Fruit fly (Drosophila melanogaster): ENCODE measurements around the gene CG7255.

The CG7255 gene

DNA sequence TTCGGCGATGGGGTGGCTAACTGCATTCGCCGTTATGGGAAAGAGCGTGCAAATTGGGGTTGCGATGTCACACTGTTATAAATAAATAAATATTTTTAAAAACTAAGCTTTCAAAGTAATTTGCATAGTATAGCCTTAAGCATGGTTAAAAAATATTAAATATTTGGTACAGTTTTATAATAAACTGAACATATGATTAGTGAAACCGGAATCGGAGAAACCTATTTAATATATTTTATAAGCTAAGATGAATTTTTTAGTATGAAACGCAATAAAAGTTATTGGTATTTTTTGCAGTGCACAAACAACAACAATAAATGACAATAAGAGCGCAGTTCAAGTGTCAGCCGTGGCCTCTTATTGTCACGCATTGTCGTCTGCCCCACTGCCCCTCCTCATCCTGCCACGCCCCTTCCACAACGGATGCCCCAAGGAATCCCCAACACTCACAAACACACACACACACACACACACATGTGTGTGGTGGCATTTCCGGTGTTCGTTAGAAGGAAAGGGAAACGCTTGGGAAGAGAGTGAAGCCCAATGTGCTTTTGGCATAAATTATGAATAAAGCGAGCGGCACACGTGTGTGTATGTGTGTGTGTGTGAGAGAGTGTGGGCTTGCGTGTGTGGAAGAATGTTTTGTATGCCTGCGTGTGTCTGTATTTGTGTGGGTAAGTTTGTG is 28.4 kb upstream of the CG7255 start (continued):
- TF ChIP-seq CG31441 (GFP tag; IDR thresholded peaks at IDR 0.05) (peak; percentile 61), Hmr (GFP tag; optimal IDR thresholded peaks at IDR 0.05) (peak; percentile 44), CG17328 (GFP tag; IDR thresholded peaks at IDR 0.05) (no peak), Elba2 (GFP tag; optimal IDR thresholded peaks at IDR 0.05) (peak; percentile 45), Atf3 (GFP tag; optimal IDR thresholded peaks at IDR 0.05) (no peak), Opbp (GFP tag; IDR thresholded peaks at IDR 0.05; ENCODE audit: partially characterized antibody) (0 out of 3 replicates have a peak, but pooled peaks have one; percentile 21), cwo (GFP tag; optimal IDR thresholded peaks at IDR 0.05) (peak; percentile 8), unpg (GFP tag; optimal IDR thresholded peaks at IDR 0.05) (peak; percentile 39), CG8924 (tag; optimal IDR thresholded peaks at IDR 0.05) (peak; percentile 62), lola (GFP tag; optimal IDR thresholded peaks at IDR 0.05) (peak in 1 of 3 experiments; percentile 33), Mad (GFP tag; optimal IDR thresholded peaks at IDR 0.05) (no peak), nau (GFP tag; optimal IDR thresholded peaks at IDR 0.05) (no peak), Oli (tag; optimal IDR thresholded peaks at IDR 0.05) (peak; percentile 56), Max (GFP tag; optimal IDR thresholded peaks at IDR 0.05) (no peak), nmo (GFP tag; optimal IDR thresholded peaks at IDR 0.05) (peak; percentile 52), CG1602 (GFP tag; optimal IDR thresholded peaks at IDR 0.05) (peak; percentile 31), Dip2 (GFP tag; IDR thresholded peaks at IDR 0.05) (no peak), nerfin-1 (tag; optimal IDR thresholded peaks at IDR 0.05) (peak; percentile 81), MBD-R2 (GFP tag; IDR thresholded peaks at IDR 0.05) (no peak)

DNA sequence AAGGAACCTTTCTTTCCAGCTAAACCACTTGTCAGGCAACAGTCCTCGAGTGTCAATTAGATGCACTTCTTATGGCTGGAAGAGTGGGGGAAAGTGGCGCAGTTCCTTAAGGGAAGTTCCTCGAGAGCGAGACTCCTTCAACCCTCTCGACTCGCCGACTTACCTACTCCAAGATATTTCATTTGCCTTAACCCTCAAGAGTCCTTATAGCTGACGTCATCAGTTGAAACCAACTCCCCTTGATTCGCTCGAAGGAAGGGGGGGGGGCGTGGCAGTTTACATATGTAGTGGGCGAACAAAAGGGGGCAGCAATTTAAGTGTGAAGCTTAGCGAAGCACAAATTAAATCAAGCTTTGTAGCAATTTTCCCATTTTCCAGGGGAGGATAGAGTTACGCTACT is 23.0 kb upstream of the CG7255 start:
- TF ChIP-seq Spps (tag; optimal IDR thresholded peaks at IDR 0.05) (no peak), h (optimal IDR thresholded peaks at IDR 0.05) (no peak), CG13287 (GFP tag; IDR thresholded peaks at IDR 0.05; ENCODE audit: partially characterized antibody) (no peak), CG9727 (GFP tag; optimal IDR thresholded peaks at IDR 0.05) (no peak), pros (GFP tag; optimal IDR thresholded peaks at IDR 0.05) (peak; percentile 60), CTCF (GFP tag; optimal IDR thresholded peaks at IDR 0.05) (no peak), rib (GFP tag; IDR thresholded peaks at IDR 0.05) (no peak), crol (GFP tag; IDR thresholded peaks at IDR 0.05) (peak; percentile 59), CG8944 (GFP tag; optimal IDR thresholded peaks at IDR 0.05) (no peak), row (GFP tag; IDR thresholded peaks at IDR 0.05) (no peak), Usf (GFP tag; optimal IDR thresholded peaks at IDR 0.05) (no peak), hth (optimal IDR thresholded peaks at IDR 0.05) (no peak), CG12942 (GFP tag; optimal IDR thresholded peaks at IDR 0.05) (no peak), D19B (GFP tag; optimal IDR thresholded peaks at IDR 0.05) (no peak)

DNA sequence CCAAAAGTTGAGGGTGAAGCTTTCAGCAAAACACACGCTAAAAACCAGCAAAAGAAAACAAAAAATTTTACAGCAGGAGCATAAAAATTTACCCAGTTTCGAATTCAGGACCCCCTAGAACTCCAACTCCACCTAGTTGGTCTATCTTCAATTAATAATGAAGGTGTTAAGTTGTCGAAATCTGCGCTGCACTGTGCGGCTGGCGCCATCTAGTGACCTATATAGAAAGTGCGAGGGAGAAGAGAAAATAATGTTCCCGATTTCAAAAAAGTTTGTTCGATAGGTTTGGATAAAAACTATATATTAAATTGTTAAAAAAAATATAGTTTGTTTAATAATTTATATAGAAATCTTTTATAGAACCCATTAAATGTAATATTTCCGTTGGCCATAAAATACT is 17.1 kb upstream of the CG7255 start:
- peak; percentile 80 for TF ChIP-seq CTCF (GFP tag; optimal IDR thresholded peaks at IDR 0.05)
- TF ChIP-seq Ptx1 (GFP tag; IDR thresholded peaks at IDR 0.05): no peak

DNA sequence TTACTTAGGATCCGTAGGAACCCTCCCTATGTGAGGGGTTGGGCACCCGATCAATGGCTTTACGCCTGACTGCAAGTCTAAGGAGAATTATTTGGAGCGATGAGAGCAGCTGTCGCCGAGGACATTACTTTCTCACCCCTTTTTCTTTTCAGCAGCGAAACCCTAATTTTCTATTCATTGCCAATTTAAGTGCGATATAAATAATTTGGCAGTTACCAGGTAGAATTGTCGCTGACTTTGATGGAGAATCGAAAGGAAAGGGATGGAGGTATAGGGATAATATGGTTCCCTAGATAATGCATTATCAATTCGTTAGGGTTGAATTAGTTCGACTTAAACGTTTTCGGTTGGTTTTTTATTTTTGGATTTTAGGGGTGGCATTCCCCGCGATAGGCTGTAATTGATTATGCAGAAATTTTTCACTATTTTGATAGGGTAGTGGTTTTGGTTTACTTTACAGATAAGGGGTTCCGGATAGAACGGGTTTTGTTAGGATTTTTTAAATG is 14.7 kb upstream of the CG7255 start:
- TF ChIP-seq yki (optimal IDR thresholded peaks at IDR 0.05) (no peak), MBD-R2 (GFP tag; IDR thresholded peaks at IDR 0.05) (no peak), CG17361 (GFP tag; IDR thresholded peaks at IDR 0.05) (no peak), CG18599 (GFP tag; optimal IDR thresholded peaks at IDR 0.05) (no peak), Poxn (GFP tag; IDR thresholded peaks at IDR 0.05) (no peak), Nf-YB (GFP tag; optimal IDR thresholded peaks at IDR 0.05) (peak; percentile 8), sens (GFP tag) (peak; percentile 18), gsb-n (tag; optimal IDR thresholded peaks at IDR 0.05) (peak; percentile 95), Kr (GFP tag; optimal IDR thresholded peaks at IDR 0.05) (peak; percentile 69), sqz (GFP tag; optimal IDR thresholded peaks at IDR 0.05) (peak; percentile 10), pros (GFP tag; optimal IDR thresholded peaks at IDR 0.05) (peak; percentile 84)

Measured in whole organism, embryonic.